Worm (Caenorhabditis elegans): ENCODE results near the gene jmjd-1.1.

jmjd-1.1 gene

DNA sequence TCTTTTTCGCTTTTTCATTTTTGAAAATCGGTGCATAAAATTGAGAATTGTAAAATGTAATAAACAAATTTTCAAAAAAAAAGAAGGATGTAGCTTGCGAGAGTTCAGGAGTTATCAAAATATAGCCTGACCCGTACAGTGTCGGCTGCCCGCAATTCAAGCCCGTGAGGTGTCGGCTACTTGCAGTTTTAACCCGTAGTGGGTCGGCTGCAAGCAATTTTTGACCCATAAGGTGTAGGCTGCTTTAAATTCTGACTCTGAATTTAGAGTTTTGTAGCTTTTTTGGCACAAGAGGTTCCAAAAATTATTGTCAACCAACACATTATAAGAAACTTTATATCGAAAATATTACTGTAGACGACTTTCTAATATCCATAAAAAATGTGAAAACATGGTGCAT lies 39.6 kb downstream of the jmjd-1.1 start:
- peak; percentile 87 for TF ChIP-seq ama-1 (optimal IDR thresholded peaks at IDR 0.05)
- no peak for TF ChIP-seq ceh-9 (tag; optimal IDR thresholded peaks at IDR 0.05)
- peak in 1 of 3 experiments; percentile 88 for TF ChIP-seq elt-3 (tag; optimal IDR thresholded peaks at IDR 0.05)

ce11 chrII:11849572-11849971 lies 43.2 kb downstream of the jmjd-1.1 start:
- TF ChIP-seq unc-39 (tag; optimal IDR thresholded peaks at IDR 0.05): no peak
- no peak for TF ChIP-seq fos-1 (tag; optimal IDR thresholded peaks at IDR 0.05)
- no peak for TF ChIP-seq ama-1 (optimal IDR thresholded peaks at IDR 0.05)
- no peak for TF ChIP-seq elt-2 (tag; optimal IDR thresholded peaks at IDR 0.05)
- no peak for TF ChIP-seq ceh-28 (tag; optimal IDR thresholded peaks at IDR 0.05)
- TF ChIP-seq nhr-76 (tag; optimal IDR thresholded peaks at IDR 0.05): peak; percentile 76
- no peak for TF ChIP-seq sea-2 (GFP tag; optimal IDR thresholded peaks at IDR 0.05)
- TF ChIP-seq mml-1 (tag; optimal IDR thresholded peaks at IDR 0.05): no peak
- TF ChIP-seq skn-1 (tag; optimal IDR thresholded peaks at IDR 0.05): no peak
- TF ChIP-seq unc-62 (GFP tag; optimal IDR thresholded peaks at IDR 0.05): no peak
- no peak for TF ChIP-seq nhr-237 (tag; optimal IDR thresholded peaks at IDR 0.05)
- peak in 1 of 3 experiments; percentile 24 for TF ChIP-seq elt-3 (tag; optimal IDR thresholded peaks at IDR 0.05)
- TF ChIP-seq egl-27 (tag; optimal IDR thresholded peaks at IDR 0.05): no peak
- no peak for TF ChIP-seq mdl-1 (tag; optimal IDR thresholded peaks at IDR 0.05)
- no peak for TF ChIP-seq jun-1 (tag; optimal IDR thresholded peaks at IDR 0.05)
- no peak for TF ChIP-seq ztf-4 (tag; optimal IDR thresholded peaks at IDR 0.05)
- no peak for TF ChIP-seq elt-1 (tag; optimal IDR thresholded peaks at IDR 0.05)
- TF ChIP-seq lin-39 (tag; optimal IDR thresholded peaks at IDR 0.05): no peak
- TF ChIP-seq nhr-67 (tag; optimal IDR thresholded peaks at IDR 0.05): no peak
- peak; percentile 30 for TF ChIP-seq nhr-23 (tag; optimal IDR thresholded peaks at IDR 0.05)
- no peak for TF ChIP-seq aly-2 (tag; optimal IDR thresholded peaks at IDR 0.05)
- TF ChIP-seq ztf-11 (tag; optimal IDR thresholded peaks at IDR 0.05): no peak

DNA sequence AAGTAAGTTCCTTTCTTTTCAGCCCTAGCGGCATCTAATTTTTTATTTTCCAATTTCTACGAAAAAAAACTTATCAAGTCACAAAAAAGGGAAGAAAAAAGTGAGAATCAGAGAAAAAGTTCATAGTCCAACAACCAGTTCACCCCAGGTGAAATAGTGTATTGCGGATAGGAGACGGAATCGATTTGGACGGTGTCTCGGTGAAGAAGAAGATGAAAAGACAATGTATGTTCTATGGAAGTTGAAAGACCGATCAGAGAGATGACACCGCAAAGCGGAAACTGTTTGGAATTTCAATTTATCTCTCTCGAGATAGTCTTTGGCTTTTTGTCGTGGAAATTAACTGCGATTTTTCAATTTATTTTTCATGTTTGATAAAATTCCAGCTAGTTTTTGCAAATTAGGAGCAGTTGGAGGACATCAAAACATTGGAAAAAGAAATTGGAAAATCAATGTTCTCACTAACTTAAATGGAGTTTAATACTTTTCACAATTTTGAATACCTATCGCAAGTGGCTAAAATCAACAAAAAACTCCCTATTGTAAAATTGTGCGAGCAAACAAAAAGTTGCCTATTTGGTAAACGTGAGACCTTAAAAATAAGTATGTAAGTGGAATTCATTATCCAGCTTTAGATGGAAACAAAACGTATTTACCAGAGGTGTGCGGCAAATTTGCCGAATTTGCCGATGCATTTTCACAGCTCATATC lies 46.0 kb downstream of the jmjd-1.1 start:
- TF ChIP-seq ceh-82 (tag; optimal IDR thresholded peaks at IDR 0.05): no peak
- TF ChIP-seq nhr-25 (tag; optimal IDR thresholded peaks at IDR 0.05): peak; percentile 70
- TF ChIP-seq egl-27 (tag; optimal IDR thresholded peaks at IDR 0.05): no peak
- TF ChIP-seq elt-1 (tag; optimal IDR thresholded peaks at IDR 0.05): no peak
- no peak for TF ChIP-seq unc-62 (GFP tag; optimal IDR thresholded peaks at IDR 0.05)
- peak; percentile 72 for TF ChIP-seq nhr-43 (tag; optimal IDR thresholded peaks at IDR 0.05; ENCODE audit: poor library complexity, severe bottlenecking)
- TF ChIP-seq lin-39 (tag; optimal IDR thresholded peaks at IDR 0.05): no peak
- TF ChIP-seq elt-2 (tag; optimal IDR thresholded peaks at IDR 0.05): no peak
- TF ChIP-seq mdl-1 (tag; optimal IDR thresholded peaks at IDR 0.05): no peak
- TF ChIP-seq nhr-67 (tag; optimal IDR thresholded peaks at IDR 0.05): no peak
- TF ChIP-seq R02D3.7 (tag; optimal IDR thresholded peaks at IDR 0.05): no peak
- no peak for TF ChIP-seq skn-1 (tag; optimal IDR thresholded peaks at IDR 0.05)
- no peak for TF ChIP-seq jun-1 (tag; optimal IDR thresholded peaks at IDR 0.05)
- TF ChIP-seq ceh-16 (tag; optimal IDR thresholded peaks at IDR 0.05): no peak
- no peak for TF ChIP-seq daf-12 (tag; optimal IDR thresholded peaks at IDR 0.05)
- no peak for TF ChIP-seq fkh-10 (GFP tag; optimal IDR thresholded peaks at IDR 0.05)
- TF ChIP-seq lin-15B (tag; optimal IDR thresholded peaks at IDR 0.05): no peak
- TF ChIP-seq sea-2 (GFP tag; optimal IDR thresholded peaks at IDR 0.05): no peak
- TF ChIP-seq ztf-4 (tag; optimal IDR thresholded peaks at IDR 0.05): no peak
- no peak for TF ChIP-seq snpc-4 (tag; optimal IDR thresholded peaks at IDR 0.05)
- TF ChIP-seq nhr-12 (tag; optimal IDR thresholded peaks at IDR 0.05): no peak
- peak; percentile 69 for TF ChIP-seq nhr-23 (tag; optimal IDR thresholded peaks at IDR 0.05)

DNA sequence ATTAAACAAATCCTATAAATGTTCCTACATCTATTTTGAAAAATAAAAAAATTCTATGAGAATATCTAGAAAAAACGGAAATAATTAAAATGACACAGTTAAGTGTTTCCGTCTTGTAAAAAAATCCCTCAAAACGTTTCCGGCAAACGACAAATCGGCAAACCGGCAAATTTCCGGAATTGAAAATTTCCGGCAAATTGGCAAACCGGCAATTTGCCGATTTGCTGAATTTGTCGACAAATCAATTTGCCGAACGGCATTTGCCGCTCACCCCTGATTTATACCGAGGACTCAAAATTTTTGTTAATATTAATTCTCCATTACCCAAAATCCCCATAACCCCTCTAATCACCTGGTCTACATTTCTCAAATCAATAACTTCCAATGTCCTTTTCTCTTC lies 46.8 kb downstream of the jmjd-1.1 start:
- TF ChIP-seq nhr-23 (tag; optimal IDR thresholded peaks at IDR 0.05) (no peak), tbx-2 (tag; optimal IDR thresholded peaks at IDR 0.05) (no peak), ceh-9 (tag; optimal IDR thresholded peaks at IDR 0.05) (no peak), nhr-25 (tag; optimal IDR thresholded peaks at IDR 0.05) (no peak), hmg-11 (tag; optimal IDR thresholded peaks at IDR 0.05) (no peak), lsy-12 (tag; optimal IDR thresholded peaks at IDR 0.05) (no peak), nfya-1 (tag; optimal IDR thresholded peaks at IDR 0.05; ENCODE audit: insufficient read depth) (no peak), lin-15B (tag; optimal IDR thresholded peaks at IDR 0.05) (no peak), mml-1 (tag; optimal IDR thresholded peaks at IDR 0.05) (no peak), mdl-1 (tag; optimal IDR thresholded peaks at IDR 0.05) (no peak), ZK546.5 (tag; optimal IDR thresholded peaks at IDR 0.05) (no peak)

Data from whole organism, L3 larva.